Fruit fly (Drosophila melanogaster) whole organism, embryonic: ENCODE measurements around the gene Rab9Fa.
A peak's percentile ranks its signal among the peaks of the same experiment; 100 is the strongest.

ENCODE experiments used
- Bteb2 ChIP-seq: fragments of 200-800 bp; sonication (Bioruptor generic); optimal IDR thresholded peaks from 2 replicates; lab custom pipeline; 2016; ENCODE audit warnings: missing biosample characterization, missing genetic modification characterization
- CG11398 ChIP-seq: fragments of 200-800 bp; sonication (Bioruptor generic); optimal IDR thresholded peaks from 2 replicates; lab custom pipeline; 2016; ENCODE audit warnings: missing biosample characterization, missing genetic modification characterization
- CG11723 ChIP-seq: fragments of 200-800 bp; sonication (Bioruptor generic); optimal IDR thresholded peaks from 2 replicates; lab custom pipeline; 2017; ENCODE audit warnings: missing biosample characterization, mild to moderate bottlenecking, missing genetic modification characterization
- CG1233 ChIP-seq: fragments of 200-800 bp; sonication (Bioruptor generic); optimal IDR thresholded peaks from 4 replicates; lab custom pipeline; 2018; ENCODE audit warnings: missing biosample characterization, mild to moderate bottlenecking, missing genetic modification characterization
- CG12769 ChIP-seq: fragments of 200-800 bp; sonication (Bioruptor generic); optimal IDR thresholded peaks from 2 replicates; lab custom pipeline; 2019; ENCODE audit warnings: missing biosample characterization, mild to moderate bottlenecking, missing genetic modification characterization, moderate library complexity
- CG13775 ChIP-seq: fragments of 200-800 bp; sonication (Bioruptor generic); optimal IDR thresholded peaks from 3 replicates; lab custom pipeline; 2017; ENCODE audit warnings: missing biosample characterization, mild to moderate bottlenecking, missing genetic modification characterization
- CG14441 ChIP-seq: fragments of 200-800 bp; sonication (Bioruptor generic); IDR thresholded peaks from 2 replicates; pipeline ENCODE4 v1.3.6; 2022; ENCODE audit warnings: missing biosample characterization, missing genetic modification characterization
- CG14710 ChIP-seq: fragments of 200-800 bp; sonication (Bioruptor generic); optimal IDR thresholded peaks from 3 replicates; lab custom pipeline; 2019; ENCODE audit warnings: missing biosample characterization, mild to moderate bottlenecking, missing genetic modification characterization, moderate library complexity
- CG1529 ChIP-seq: fragments of 200-800 bp; sonication (Bioruptor generic); optimal IDR thresholded peaks from 3 replicates; lab custom pipeline; 2018; ENCODE audit warnings: missing biosample characterization, missing genetic modification characterization
- CG1602 ChIP-seq: fragments of 200-800 bp; sonication (Bioruptor generic); optimal IDR thresholded peaks from 3 replicates; lab custom pipeline; 2016; ENCODE audit warnings: missing biosample characterization, missing genetic modification characterization
- CG17568 ChIP-seq: fragments of 200-800 bp; sonication (Bioruptor generic); optimal IDR thresholded peaks from 2 replicates; lab custom pipeline; 2018; ENCODE audit warnings: missing biosample characterization, mild to moderate bottlenecking, missing genetic modification characterization, moderate library complexity
- CG34376 ChIP-seq: fragments of 200-800 bp; sonication (Bioruptor generic); optimal IDR thresholded peaks from 2 replicates; lab custom pipeline; 2018; ENCODE audit warnings: missing biosample characterization, mild to moderate bottlenecking, missing genetic modification characterization
- CG3726 ChIP-seq: fragments of 200-800 bp; sonication (Bioruptor generic); IDR thresholded peaks from 3 replicates; pipeline ENCODE4, ENCODE4 v1.3.6; 2022; ENCODE audit warnings: missing biosample characterization, missing genetic modification characterization
- CG4360 ChIP-seq: fragments of 200-800 bp; sonication (Bioruptor generic); IDR thresholded peaks from 2 replicates; pipeline ENCODE4 v1.3.6; 2022; ENCODE audit warnings: missing biosample characterization, missing genetic modification characterization
- CG6654 ChIP-seq: fragments of 200-800 bp; sonication (Bioruptor generic); optimal IDR thresholded peaks from 2 replicates; lab custom pipeline; 2017; ENCODE audit warnings: missing biosample characterization, mild to moderate bottlenecking, missing genetic modification characterization
- CG7786 ChIP-seq: fragments of 200-800 bp; sonication (Bioruptor generic); optimal IDR thresholded peaks from 2 replicates; lab custom pipeline; 2016; ENCODE audit warnings: missing biosample characterization, missing genetic modification characterization
- CG7987 ChIP-seq: fragments of 200-800 bp; sonication (Bioruptor generic); optimal IDR thresholded peaks from 2 replicates; lab custom pipeline; 2018; ENCODE audit warnings: missing biosample characterization, mild to moderate bottlenecking, missing genetic modification characterization, moderate library complexity
- CG8765 ChIP-seq: fragments of 200-800 bp; sonication (Bioruptor generic); IDR thresholded peaks from 2 replicates; pipeline ENCODE4 v1.3.6; 2022; ENCODE audit warnings: missing biosample characterization, missing genetic modification characterization
- CG9797 ChIP-seq: fragments of 200-800 bp; sonication (Bioruptor generic); optimal IDR thresholded peaks from 3 replicates; lab custom pipeline; 2018; ENCODE audit warnings: missing biosample characterization, mild to moderate bottlenecking, missing genetic modification characterization
- CTCF ChIP-seq: fragments of 200-800 bp; sonication (Bioruptor generic); optimal IDR thresholded peaks from 2 replicates; lab custom pipeline; 2017; ENCODE audit warnings: missing biosample characterization, mild to moderate bottlenecking, missing genetic modification characterization, moderate library complexity
- Camta ChIP-seq: fragments of 200-800 bp; sonication (Bioruptor generic); optimal IDR thresholded peaks from 2 replicates; lab custom pipeline; 2016; ENCODE audit warnings: missing biosample characterization, missing genetic modification characterization
- Dfd ChIP-seq, 2 experiments: fragments of >200 bp; optimal IDR thresholded peaks; 2 replicates each; lab custom pipeline; 2017; ENCODE audit warnings: missing biosample characterization in 2 of 2, missing genetic modification characterization in 2 of 2
- Doc3 ChIP-seq: fragments of 200-800 bp; sonication (Bioruptor generic); IDR thresholded peaks from 3 replicates; pipeline ENCODE4 v1.3.6; 2022; ENCODE audit warnings: missing biosample characterization, missing genetic modification characterization; ENCODE audit not compliant: partially characterized antibody
- HHEX ChIP-seq: fragments of 200-800 bp; sonication (Bioruptor generic); optimal IDR thresholded peaks from 3 replicates; lab custom pipeline; 2017; ENCODE audit warnings: missing biosample characterization, mild to moderate bottlenecking, missing genetic modification characterization, missing genetic modification reagents
- HLH4C ChIP-seq: fragments of 200-800 bp; sonication (Bioruptor generic); IDR thresholded peaks from 3 replicates; pipeline ENCODE4 v1.3.6; 2022; ENCODE audit warnings: missing biosample characterization, missing genetic modification characterization; ENCODE audit not compliant: partially characterized antibody
- HLHmδ ChIP-seq: fragments of 200-800 bp; sonication (Bioruptor generic); optimal IDR thresholded peaks from 2 replicates; lab custom pipeline; 2018; ENCODE audit warnings: missing biosample characterization, mild to moderate bottlenecking, missing genetic modification characterization, moderate library complexity
- HmgD ChIP-seq: fragments of 200-800 bp; sonication (Bioruptor generic); optimal IDR thresholded peaks from 3 replicates; lab custom pipeline; 2016; ENCODE audit warnings: missing biosample characterization, missing genetic modification characterization
- Meics ChIP-seq: fragments of 200-800 bp; sonication (Bioruptor generic); optimal IDR thresholded peaks from 2 replicates; lab custom pipeline; 2017; ENCODE audit warnings: missing biosample characterization, mild to moderate bottlenecking, missing genetic modification characterization
- Neu2 ChIP-seq: fragments of 200-800 bp; sonication (Bioruptor generic); optimal IDR thresholded peaks from 3 replicates; lab custom pipeline; 2016; ENCODE audit warnings: missing biosample characterization, missing genetic modification characterization, borderline replicate concordance
- Pdp1 ChIP-seq, 2 experiments: fragments of 200-800 bp; sonication (Bioruptor generic); optimal IDR thresholded peaks; 3 replicates each; lab custom pipeline; 2016; ENCODE audit warnings: missing biosample characterization in 2 of 2, missing genetic modification characterization in 2 of 2, mild to moderate bottlenecking in 1 of 2, moderate library complexity in 1 of 2
- Rfx ChIP-seq: fragments of 200-800 bp; sonication (Bioruptor generic); IDR thresholded peaks from 2 replicates; pipeline ENCODE4 v1.3.6; 2022; ENCODE audit warnings: missing biosample characterization, missing genetic modification characterization
- Rx ChIP-seq: fragments of 200-800 bp; sonication (Bioruptor generic); IDR thresholded peaks from 2 replicates; pipeline ENCODE4 v1.3.6; 2022; ENCODE audit warnings: missing biosample characterization, missing genetic modification characterization
- ash1 ChIP-seq: fragments of 200-800 bp; sonication (Bioruptor generic); optimal IDR thresholded peaks from 2 replicates; lab custom pipeline; 2018; ENCODE audit warnings: missing biosample characterization, mild to moderate bottlenecking, missing genetic modification characterization
- bab2 ChIP-seq: fragments of 200-800 bp; sonication (Bioruptor generic); optimal IDR thresholded peaks from 2 replicates; lab custom pipeline; 2016; ENCODE audit warnings: missing biosample characterization, missing genetic modification characterization
- cwo ChIP-seq: fragments of 200-800 bp; sonication (Bioruptor generic); optimal IDR thresholded peaks from 3 replicates; lab custom pipeline; 2017; ENCODE audit warnings: missing biosample characterization, missing genetic modification characterization, mild to moderate bottlenecking, moderate library complexity, missing genetic modification reagents
- dm ChIP-seq: fragments of 200-800 bp; sonication (Bioruptor generic); optimal IDR thresholded peaks from 3 replicates; lab custom pipeline; 2016; ENCODE audit warnings: missing biosample characterization, missing genetic modification characterization
- ham ChIP-seq: fragments of 200-800 bp; sonication (Bioruptor generic); IDR thresholded peaks from 2 replicates; pipeline ENCODE4 v1.3.6; 2022; ENCODE audit warnings: missing biosample characterization, missing genetic modification characterization
- hbn ChIP-seq: fragments of 200-800 bp; sonication (Bioruptor generic); IDR thresholded peaks from 2 replicates; pipeline ENCODE4 v1.3.6; 2022; ENCODE audit warnings: missing biosample characterization, missing genetic modification characterization; ENCODE audit not compliant: partially characterized antibody
- nau ChIP-seq: fragments of 200-800 bp; sonication (Bioruptor generic); optimal IDR thresholded peaks from 3 replicates; lab custom pipeline; 2017; ENCODE audit warnings: missing biosample characterization, mild to moderate bottlenecking, missing genetic modification characterization, missing genetic modification reagents
- odd ChIP-seq: fragments of 200-800 bp; sonication (Bioruptor generic); optimal IDR thresholded peaks from 2 replicates; lab custom pipeline; 2017; ENCODE audit warnings: missing biosample characterization, mild to moderate bottlenecking, missing genetic modification characterization
- otp ChIP-seq: fragments of 200-800 bp; sonication (Bioruptor generic); IDR thresholded peaks from 3 replicates; pipeline ENCODE4, ENCODE4 v1.3.6; 2022; ENCODE audit warnings: missing biosample characterization, missing genetic modification characterization
- sc ChIP-seq, 3 experiments: fragments of >200 bp in 2 of 3; fragments of 200-800 bp in 1 of 3; sonication (Bioruptor generic) in 1 of 3; optimal IDR thresholded peaks; 2 replicates in 2 of 3; 3 replicates in 1 of 3; lab custom pipeline; 2017; ENCODE audit warnings: mild to moderate bottlenecking in 1 of 3, missing biosample characterization in 1 of 3, missing genetic modification characterization in 1 of 3, missing genetic modification reagents in 1 of 3
- schlank ChIP-seq: fragments of 200-800 bp; sonication (Bioruptor generic); optimal IDR thresholded peaks from 2 replicates; lab custom pipeline; 2018; ENCODE audit warnings: missing biosample characterization, mild to moderate bottlenecking, missing genetic modification characterization
- sens ChIP-seq: fragments of 200-800 bp; sonication (Bioruptor generic); peaks from one replicate; lab custom pipeline; 2016; ENCODE audit warnings: missing biosample characterization, missing genetic modification characterization
- sens-2 ChIP-seq: fragments of 200-800 bp; sonication (Bioruptor generic); IDR thresholded peaks from 2 replicates; pipeline ENCODE4 v1.3.6; 2022; ENCODE audit warnings: missing biosample characterization, missing genetic modification characterization
- sr ChIP-seq: fragments of 200-800 bp; sonication (Bioruptor generic); IDR thresholded peaks from 3 replicates; pipeline ENCODE4 v1.3.6; 2022; ENCODE audit warnings: missing biosample characterization, missing genetic modification characterization
- tgo ChIP-seq: fragments of 200-800 bp; sonication (Bioruptor generic); IDR thresholded peaks from 3 replicates; pipeline ENCODE4 v1.3.6; 2022; ENCODE audit warnings: missing biosample characterization, missing genetic modification characterization
- tna ChIP-seq: fragments of 200-800 bp; sonication (Bioruptor generic); IDR thresholded peaks from 2 replicates; pipeline ENCODE4 v1.3.6; 2022; ENCODE audit warnings: missing biosample characterization, missing genetic modification characterization; ENCODE audit not compliant: partially characterized antibody
- wdn ChIP-seq: fragments of 200-800 bp; sonication (Bioruptor generic); IDR thresholded peaks from 2 replicates; pipeline ENCODE4 v1.3.6; 2022; ENCODE audit warnings: missing biosample characterization, missing genetic modification characterization
- yki ChIP-seq: fragments of >200 bp; optimal IDR thresholded peaks from 3 replicates; lab custom pipeline; 2018

Rab9Fa gene

dm6 chrX:10966978-10967731 is 16.3 kb upstream of the Rab9Fa start, which contains the start of gene C901 (continued):
- TF ChIP-seq CG1602 (GFP tag; lab: Kevin White, UChicago) = peak; percentile 53
- TF ChIP-seq otp = no peak
- TF ChIP-seq tgo (GFP tag; lab: Robert Waterston, UW) = peak; percentile 67
- no peak for TF ChIP-seq yki (lab: Kevin White, UChicago)
- no peak for TF ChIP-seq HLHmδ
- TF ChIP-seq CG1233 (GFP tag; lab: Kevin White, UChicago) = peak; percentile 32
- no peak for TF ChIP-seq tna (GFP tag; lab: Robert Waterston, UW)
- TF ChIP-seq CG8765 = no peak
- peak; percentile 23 for TF ChIP-seq HHEX (GFP tag; lab: Kevin White, UChicago)
- no peak for TF ChIP-seq CG34376 (GFP tag; lab: Kevin White, UChicago)
- no peak for TF ChIP-seq sc (optimal IDR thresholded peaks at IDR 0.05; lab: Kevin White, UChicago)
- peak; percentile 45 for TF ChIP-seq sc (GFP tag; optimal IDR thresholded peaks at IDR 0.05; lab: Kevin White, UChicago)
- no peak for TF ChIP-seq CG7987 (GFP tag; lab: Kevin White, UChicago)
- TF ChIP-seq HmgD (GFP tag; lab: Kevin White, UChicago) = no peak
- no peak for TF ChIP-seq nau (GFP tag; lab: Kevin White, UChicago)
- TF ChIP-seq CG12769 (tag; lab: Kevin White, UChicago) = no peak
- TF ChIP-seq HLH4C (GFP tag; lab: Robert Waterston, UW) = no peak
- no peak for TF ChIP-seq schlank (tag; lab: Kevin White, UChicago)
- no peak for TF ChIP-seq CG7786 (GFP tag; lab: Kevin White, UChicago)
- peak; percentile 80 for TF ChIP-seq sens
- peak; percentile 26 for TF ChIP-seq cwo (GFP tag; lab: Kevin White, UChicago)
- no peak for TF ChIP-seq Doc3 (GFP tag; lab: Robert Waterston, UW)
- no peak for TF ChIP-seq CG4360 (GFP tag; lab: Robert Waterston, UW)
- no peak for TF ChIP-seq sens-2 (GFP tag; lab: Robert Waterston, UW)
- TF ChIP-seq Neu2 (GFP tag; lab: Kevin White, UChicago) = no peak
- TF ChIP-seq sr = no peak
- peak; percentile 31 for TF ChIP-seq CG6654 (GFP tag; lab: Kevin White, UChicago)
- TF ChIP-seq bab2 (GFP tag; lab: Kevin White, UChicago) = no peak
- no peak for TF ChIP-seq ash1
- no peak for TF ChIP-seq ham (GFP tag; lab: Robert Waterston, UW)
- peak; percentile 43 for TF ChIP-seq CG11723 (GFP tag; lab: Kevin White, UChicago)
- TF ChIP-seq CTCF (GFP tag; lab: Kevin White, UChicago) = peak; percentile 16
- TF ChIP-seq CG13775 (GFP tag; lab: Kevin White, UChicago) = peak; percentile 19
- no peak for TF ChIP-seq wdn
- TF ChIP-seq CG14441 = peak; percentile 49; the same call in 1 of the 2 replicates
- no peak for TF ChIP-seq CG9797 (GFP tag; lab: Kevin White, UChicago)
- no peak for TF ChIP-seq hbn (GFP tag; lab: Robert Waterston, UW)
- no peak for TF ChIP-seq Bteb2 (GFP tag; lab: Kevin White, UChicago)
- no peak for TF ChIP-seq dm
- TF ChIP-seq Rx (GFP tag; lab: Robert Waterston, UW) = no peak
- peak; percentile 49 for TF ChIP-seq Meics
- TF ChIP-seq CG14710 (tag; lab: Kevin White, UChicago) = peak; percentile 80
- TF ChIP-seq CG1529 (GFP tag; lab: Kevin White, UChicago) = peak; percentile 48
- 0 out of 3 replicates have a peak, but pooled peaks have one; percentile 56 for TF ChIP-seq CG3726
- TF ChIP-seq Camta (GFP tag; lab: Kevin White, UChicago) = no peak
- TF ChIP-seq CG17568 = no peak
- peak; percentile 43 for TF ChIP-seq odd (GFP tag; lab: Kevin White, UChicago)
- no peak for TF ChIP-seq Dfd (GFP tag; optimal IDR thresholded peaks at IDR 0.05; lab: Kevin White, UChicago)
- peak; percentile 45; the same call in 1 of the 2 replicates for TF ChIP-seq Rfx
- no peak for TF ChIP-seq CG11398 (GFP tag; lab: Kevin White, UChicago)
- TF ChIP-seq Pdp1 (GFP tag; optimal IDR thresholded peaks at IDR 0.05; lab: Kevin White, UChicago) = no peak
